Fruit fly (Drosophila melanogaster): Measurements from ENCODE around the gene CG13474.

The CG13474 gene

dm6 chr3L:14712799-14713198, 15.9 kb upstream of the CG13474 start:
- TF ChIP-seq CG11294 (GFP tag; IDR thresholded peaks at IDR 0.05) (no peak), vri (GFP tag; optimal IDR thresholded peaks at IDR 0.05) (peak; percentile 56)

dm6 chr3L:14708053-14708452, 11.1 kb upstream of the CG13474 start:
- TF ChIP-seq CG10631 (GFP tag; optimal IDR thresholded peaks at IDR 0.05) (no peak), CG6792 (GFP tag; optimal IDR thresholded peaks at IDR 0.05) (peak; percentile 28), Met (GFP tag; optimal IDR thresholded peaks at IDR 0.05) (peak; percentile 42), topi (GFP tag; optimal IDR thresholded peaks at IDR 0.05) (peak; percentile 32), fkh (GFP tag; optimal IDR thresholded peaks at IDR 0.05) (peak; percentile 72), CG34406 (GFP tag; optimal IDR thresholded peaks at IDR 0.05) (peak; percentile 21), Sox15 (GFP tag; optimal IDR thresholded peaks at IDR 0.05) (no peak), esn (GFP tag; optimal IDR thresholded peaks at IDR 0.05) (peak; percentile 46), Sox102F (GFP tag; optimal IDR thresholded peaks at IDR 0.05) (peak; percentile 42), CG6808 (GFP tag; optimal IDR thresholded peaks at IDR 0.05) (no peak), svp (GFP tag) (peak; percentile 85), Eip78C (GFP tag) (peak; percentile 54), net (GFP tag; optimal IDR thresholded peaks at IDR 0.05) (no peak), Smox (GFP tag; optimal IDR thresholded peaks at IDR 0.05) (peak; percentile 22), Blimp-1 (GFP tag; optimal IDR thresholded peaks at IDR 0.05) (peak; percentile 11), vri (GFP tag; optimal IDR thresholded peaks at IDR 0.05) (peak; percentile 48), cyc (GFP tag; optimal IDR thresholded peaks at IDR 0.05) (no peak)

- TF ChIP-seq CG10631 (GFP tag; optimal IDR thresholded peaks at IDR 0.05) = no peak
- peak; percentile 9 for TF ChIP-seq Blimp-1 (GFP tag; optimal IDR thresholded peaks at IDR 0.05)
- no peak for TF ChIP-seq Eip78C (GFP tag)
- TF ChIP-seq eg (GFP tag; IDR thresholded peaks at IDR 0.05) = no peak
- peak; percentile 84 for TF ChIP-seq svp (GFP tag)
- peak; percentile 42 for TF ChIP-seq vri (GFP tag; optimal IDR thresholded peaks at IDR 0.05)
- peak; percentile 40 for TF ChIP-seq Eip75B (GFP tag; optimal IDR thresholded peaks at IDR 0.05)
- TF ChIP-seq CG3032 (tag; optimal IDR thresholded peaks at IDR 0.05) = no peak
- TF ChIP-seq Smox (GFP tag; optimal IDR thresholded peaks at IDR 0.05) = no peak
- no peak for TF ChIP-seq CG6854 (GFP tag; optimal IDR thresholded peaks at IDR 0.05)
- TF ChIP-seq CG6808 (GFP tag; optimal IDR thresholded peaks at IDR 0.05) = no peak
- TF ChIP-seq Sox14 (GFP tag; optimal IDR thresholded peaks at IDR 0.05) = peak; percentile 9
- TF ChIP-seq Hr39 (GFP tag; optimal IDR thresholded peaks at IDR 0.05) = no peak
- TF ChIP-seq net (GFP tag; optimal IDR thresholded peaks at IDR 0.05) = peak; percentile 15
- peak; percentile 9 for TF ChIP-seq topi (GFP tag; optimal IDR thresholded peaks at IDR 0.05)
- no peak for TF ChIP-seq Hr4 (GFP tag; optimal IDR thresholded peaks at IDR 0.05)
- TF ChIP-seq CG9139 (GFP tag; optimal IDR thresholded peaks at IDR 0.05) = peak; percentile 60
- TF ChIP-seq cyc (GFP tag; optimal IDR thresholded peaks at IDR 0.05) = no peak
- peak; percentile 26 for TF ChIP-seq achi (GFP tag; optimal IDR thresholded peaks at IDR 0.05)
- TF ChIP-seq Met (GFP tag; optimal IDR thresholded peaks at IDR 0.05) = peak; percentile 29
- TF ChIP-seq CG8319 (GFP tag; optimal IDR thresholded peaks at IDR 0.05) = no peak
- peak; percentile 32 for TF ChIP-seq CG16779 (tag; optimal IDR thresholded peaks at IDR 0.05)
- TF ChIP-seq Hr38 (GFP tag; optimal IDR thresholded peaks at IDR 0.05) = no peak
- peak; percentile 14 for TF ChIP-seq CG7368 (GFP tag; optimal IDR thresholded peaks at IDR 0.05)
- TF ChIP-seq fd59A (GFP tag; optimal IDR thresholded peaks at IDR 0.05) = no peak
- no peak; the same call in 2 of the 3 replicates for TF ChIP-seq CG8119 (GFP tag; IDR thresholded peaks at IDR 0.05)
- TF ChIP-seq acj6 (GFP tag; optimal IDR thresholded peaks at IDR 0.05) = no peak
- no peak for TF ChIP-seq CG32006 (GFP tag; optimal IDR thresholded peaks at IDR 0.05)
- no peak for TF ChIP-seq dac (GFP tag; optimal IDR thresholded peaks at IDR 0.05)
- TF ChIP-seq CG1621 (tag; optimal IDR thresholded peaks at IDR 0.05) = peak; percentile 65
- no peak for TF ChIP-seq CG8632 (GFP tag; optimal IDR thresholded peaks at IDR 0.05)
- no peak for TF ChIP-seq CG6163 (GFP tag; IDR thresholded peaks at IDR 0.05)
These were observed 9.6 kb upstream of the CG13474 start for dm6 chr3L:14706461-14706880.

Data from whole organism, prepupa.